Worm (Caenorhabditis elegans): ENCODE results near the gene frpr-21.
A peak's percentile ranks its signal among the peaks of the same experiment; 100 is the strongest.

Gene frpr-21

DNA sequence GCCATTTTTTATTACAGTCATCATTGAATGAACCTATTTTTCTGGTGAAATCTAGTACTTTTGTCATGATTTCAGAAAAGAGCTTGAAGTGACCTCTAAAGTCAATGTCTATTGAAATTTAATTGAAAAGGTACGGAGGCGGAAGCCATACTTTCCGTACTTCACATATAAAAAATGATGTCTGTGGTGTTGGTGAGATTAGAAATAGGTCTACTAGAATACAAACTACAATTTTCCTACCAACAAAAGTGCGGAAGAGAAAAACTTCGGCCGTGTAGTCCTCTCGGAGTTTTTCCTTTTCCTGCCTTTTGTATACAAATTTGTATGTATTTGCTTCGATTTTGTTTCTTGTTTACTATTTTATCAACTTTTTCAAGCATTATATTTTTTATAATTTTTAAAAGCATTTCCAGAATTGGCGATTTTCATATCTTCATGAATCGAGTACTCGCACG is 26.5 kb downstream of the frpr-21 start, which contains the start of gene T09F3.4 (continued):
- TF ChIP-seq lin-40 (tag; optimal IDR thresholded peaks at IDR 0.05), result no peak
- TF ChIP-seq lag-1 (GFP tag; IDR thresholded peaks at IDR 0.05), result no peak
- TF ChIP-seq ceh-27 (GFP tag; optimal IDR thresholded peaks at IDR 0.05), result peak; percentile 33
- TF ChIP-seq akir-1 (GFP tag; optimal IDR thresholded peaks at IDR 0.05), result no peak
- no peak for TF ChIP-seq Y53F4B.3 (GFP tag; IDR thresholded peaks at IDR 0.05)
- TF ChIP-seq mxl-1 (tag; optimal IDR thresholded peaks at IDR 0.05), result no peak
- TF ChIP-seq gei-17 (GFP tag; optimal IDR thresholded peaks at IDR 0.05), result no peak
- no peak for TF ChIP-seq nhr-90 (tag; optimal IDR thresholded peaks at IDR 0.05)
- no peak for TF ChIP-seq T26A5.8 (tag; optimal IDR thresholded peaks at IDR 0.05)
- TF ChIP-seq atf-7 (tag; optimal IDR thresholded peaks at IDR 0.05), result no peak
- no peak for TF ChIP-seq dpff-1 (tag; optimal IDR thresholded peaks at IDR 0.05)
- peak; percentile 83 for TF ChIP-seq madf-3 (GFP tag; IDR thresholded peaks at IDR 0.05)
- TF ChIP-seq hmg-20 (GFP tag; IDR thresholded peaks at IDR 0.05), result no peak
- TF ChIP-seq ama-1 (optimal IDR thresholded peaks at IDR 0.05), result no peak
- TF ChIP-seq ama-1 (GFP tag; optimal IDR thresholded peaks at IDR 0.05), result no peak
- no peak for TF ChIP-seq cebp-2 (GFP tag; IDR thresholded peaks at IDR 0.05)
- TF ChIP-seq nfya-1 (tag; optimal IDR thresholded peaks at IDR 0.05; ENCODE audit: borderline replicate concordance, insufficient read depth), result no peak
- TF ChIP-seq sdz-38 (tag; optimal IDR thresholded peaks at IDR 0.05), result no peak
- no peak for TF ChIP-seq unc-62 (GFP tag; optimal IDR thresholded peaks at IDR 0.05)
- TF ChIP-seq dpl-1 (GFP tag; optimal IDR thresholded peaks at IDR 0.05), result peak; percentile 13
- TF ChIP-seq nfya-2 (GFP tag; IDR thresholded peaks at IDR 0.05), result no peak
- no peak for TF ChIP-seq attf-3 (GFP tag; conservative IDR thresholded peaks at IDR 0.05)
- TF ChIP-seq attf-5 (GFP tag; optimal IDR thresholded peaks at IDR 0.05), result peak; percentile 10
- no peak for TF ChIP-seq B0035.1 (tag; optimal IDR thresholded peaks at IDR 0.05)
- TF ChIP-seq F49E8.2 (tag; optimal IDR thresholded peaks at IDR 0.05; ENCODE audit: insufficient read depth), result no peak
- TF ChIP-seq ets-4 (GFP tag; optimal IDR thresholded peaks at IDR 0.05), result no peak
- TF ChIP-seq lir-1 (GFP tag; conservative IDR thresholded peaks at IDR 0.05), result peak; percentile 58; the same call in 1 of the 2 replicates
- peak; percentile 82 for TF ChIP-seq madf-6 (GFP tag; IDR thresholded peaks at IDR 0.05)
- TF ChIP-seq pbrm-1 (GFP tag; IDR thresholded peaks at IDR 0.05), result no peak
- TF ChIP-seq ceh-58 (GFP tag; IDR thresholded peaks at IDR 0.05), result no peak
- no peak for TF ChIP-seq ztf-28 (GFP tag; IDR thresholded peaks at IDR 0.05)
- TF ChIP-seq attf-6 (GFP tag; IDR thresholded peaks at IDR 0.05), result peak; percentile 63

DNA sequence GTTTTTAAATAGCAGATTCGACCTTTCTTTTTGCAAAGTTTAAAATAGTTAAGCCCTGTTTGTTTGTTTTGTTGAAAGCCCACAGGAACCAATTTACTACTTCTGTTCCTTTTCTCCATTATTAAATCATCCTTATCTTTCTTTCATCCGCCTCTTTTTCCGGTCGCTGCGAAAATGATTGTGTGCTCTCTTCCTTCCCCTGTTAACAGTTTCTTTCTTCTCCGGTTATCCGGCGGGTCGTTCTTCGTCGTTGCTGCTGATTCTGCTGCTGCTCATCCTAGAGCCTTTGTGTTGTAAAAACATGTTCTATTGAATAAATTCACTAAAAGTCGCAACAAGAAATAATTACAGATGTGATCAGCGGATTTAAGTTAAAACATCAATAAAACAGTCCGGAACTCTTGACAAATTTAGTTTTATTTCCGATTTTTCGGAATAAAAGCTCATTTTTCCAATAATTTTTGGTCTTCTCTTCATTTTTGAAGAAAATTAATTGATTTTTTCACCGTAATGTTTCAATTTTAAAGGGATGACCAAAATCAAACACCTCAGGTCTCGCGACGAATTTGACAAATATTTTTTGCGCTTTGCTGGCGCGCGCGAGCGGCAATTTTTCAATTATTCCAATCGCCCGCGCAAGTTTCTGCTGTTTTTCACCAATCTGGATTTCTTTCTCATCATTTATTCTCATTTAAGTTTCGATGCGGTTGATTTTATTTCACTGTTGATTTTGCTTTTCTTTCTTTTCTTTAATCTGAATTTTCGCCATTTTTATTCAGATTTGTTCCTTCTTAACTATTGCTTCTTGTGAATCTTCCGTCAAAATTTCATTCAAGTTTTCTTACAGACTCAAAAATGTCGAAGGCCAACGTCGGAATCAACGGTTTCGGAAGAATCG is 28.3 kb downstream of the frpr-21 start, which contains the start of gene gpd-1:
Gene gpd-1 (plus strand): TSS at position 848 of the 898 bp plus-strand sequence.
- TF ChIP-seq bed-2 (GFP tag; IDR thresholded peaks at IDR 0.05) (no peak), tbx-9 (tag; optimal IDR thresholded peaks at IDR 0.05; ENCODE audit: borderline replicate concordance) (no peak), K12H6.12 (tag; optimal IDR thresholded peaks at IDR 0.05) (no peak), F49E8.2 (tag; optimal IDR thresholded peaks at IDR 0.05; ENCODE audit: insufficient read depth) (peak; percentile 62), nhr-120 (GFP tag; IDR thresholded peaks at IDR 0.05) (no peak), tlf-1 (GFP tag; optimal IDR thresholded peaks at IDR 0.05) (peak; percentile 89), madf-8 (GFP tag; conservative IDR thresholded peaks at IDR 0.05) (peak; percentile 96), mxl-1 (tag; optimal IDR thresholded peaks at IDR 0.05) (no peak), T07F8.4 (tag; optimal IDR thresholded peaks at IDR 0.05) (no peak), lin-54 (GFP tag; optimal IDR thresholded peaks at IDR 0.05) (peak; percentile 83), F23B12.7 (tag; optimal IDR thresholded peaks at IDR 0.05; ENCODE audit: insufficient read depth) (no peak), ztf-25 (GFP tag; IDR thresholded peaks at IDR 0.05) (no peak), mcd-1 (GFP tag; IDR thresholded peaks at IDR 0.05) (peak; percentile 62), ztf-18 (tag; optimal IDR thresholded peaks at IDR 0.05) (peak; percentile 5), pbrm-1 (GFP tag; IDR thresholded peaks at IDR 0.05) (peak; percentile 69), snpc-3.4 (tag; optimal IDR thresholded peaks at IDR 0.05) (peak; percentile 93), Y53F4B.3 (GFP tag; IDR thresholded peaks at IDR 0.05) (no peak), let-526 (GFP tag; IDR thresholded peaks at IDR 0.05) (no peak), hsf-1 (GFP tag; IDR thresholded peaks at IDR 0.05) (peak; percentile 89), hmg-1.2 (GFP tag; IDR thresholded peaks at IDR 0.05) (peak; percentile 56; the same call in 1 of the 2 replicates)

All from whole organism, young adult.